Worm (Caenorhabditis elegans): Measurements from ENCODE around the gene Y43F8B.25.

- TF ChIP-seq nhr-77 (tag; optimal IDR thresholded peaks at IDR 0.05) (no peak), nhr-237 (tag; optimal IDR thresholded peaks at IDR 0.05) (no peak), skn-1 (tag; optimal IDR thresholded peaks at IDR 0.05) (no peak), nhr-11 (tag; optimal IDR thresholded peaks at IDR 0.05) (no peak), ztf-11 (tag; optimal IDR thresholded peaks at IDR 0.05) (no peak), lin-39 (tag; optimal IDR thresholded peaks at IDR 0.05) (no peak), ama-1 (optimal IDR thresholded peaks at IDR 0.05) (no peak), lsy-2 (tag; optimal IDR thresholded peaks at IDR 0.05) (no peak), elt-3 (tag; optimal IDR thresholded peaks at IDR 0.05) (no peak), ceh-16 (tag; optimal IDR thresholded peaks at IDR 0.05) (no peak), dmd-4 (tag; optimal IDR thresholded peaks at IDR 0.05) (no peak), zag-1 (tag; optimal IDR thresholded peaks at IDR 0.05) (no peak), R02D3.7 (tag; optimal IDR thresholded peaks at IDR 0.05) (no peak)
These were observed 19.1 kb upstream of the Y43F8B.25 start for ce11 chrV:19443599-19443998.

All from whole organism, L2 larva.